Worm (Caenorhabditis elegans) whole organism, L1 larva: ENCODE measurements around the gene tmed-13.
A peak's percentile ranks its signal among the peaks of the same experiment; 100 is the strongest.

ENCODE experiments used
- C04F5.9 ChIP-seq: sonication (generic microtip); optimal IDR thresholded peaks from 2 replicates; lab custom pipeline; 2016; ENCODE audit warnings: missing genetic modification characterization, missing compliant biosample characterization
- C34B4.2 ChIP-seq: sonication (generic microtip); optimal IDR thresholded peaks from 2 replicates; lab custom pipeline; 2017; ENCODE audit warnings: mild to moderate bottlenecking, missing genetic modification characterization, missing compliant biosample characterization
- Y116A8C.19 ChIP-seq: sonication (generic microtip); optimal IDR thresholded peaks from 2 replicates; lab custom pipeline; 2016; ENCODE audit warnings: missing compliant biosample characterization, missing genetic modification characterization, borderline replicate concordance
- aha-1 ChIP-seq: fragments of 150-350 bp; optimal IDR thresholded peaks from 2 replicates; lab custom pipeline; 2014; ENCODE audit warnings: missing biosample characterization, missing genetic modification characterization
- alr-1 ChIP-seq: fragments of 200-800 bp; sonication (Bioruptor generic); optimal IDR thresholded peaks from 2 replicates; lab custom pipeline; 2018; ENCODE audit warnings: borderline replicate concordance, mild to moderate bottlenecking, missing genetic modification characterization, missing compliant biosample characterization
- blmp-1 ChIP-seq: fragments of 150-350 bp; optimal IDR thresholded peaks from 2 replicates; lab custom pipeline; 2014; ENCODE audit warnings: missing biosample characterization, missing genetic modification characterization
- ceh-88 ChIP-seq: fragments of 200-800 bp; sonication (Bioruptor generic); IDR thresholded peaks from 2 replicates; pipeline ENCODE4 v1.3.6; 2022; ENCODE audit warnings: missing genetic modification characterization, missing compliant biosample characterization
- dpl-1 ChIP-seq, 3 experiments: fragments of 150-350 bp in 2 of 3; sonication (generic microtip) in 1 of 3; optimal IDR thresholded peaks; 2 replicates each; lab custom pipeline; 2014 to 2017; ENCODE audit warnings: missing biosample characterization in 3 of 3, missing genetic modification characterization in 3 of 3, missing genetic modification reagents in 3 of 3
- dsc-1 ChIP-seq: sonication (generic microtip); optimal IDR thresholded peaks from 2 replicates; lab custom pipeline; 2016; ENCODE audit warnings: mild to moderate bottlenecking, missing genetic modification characterization, missing compliant biosample characterization
- efl-1 ChIP-seq, 4 experiments: fragments of 150-350 bp; optimal IDR thresholded peaks in 3 of 4; peaks in 1 of 4; 1 replicate in 1 of 4; 2 replicates in 3 of 4; lab custom pipeline; 2014; ENCODE audit warnings: missing biosample characterization in 2 of 4, missing genetic modification characterization in 2 of 4, missing genetic modification reagents in 2 of 4
- efl-3 ChIP-seq: fragments of 200-800 bp; sonication (Bioruptor generic); optimal IDR thresholded peaks from 2 replicates; lab custom pipeline; 2018; ENCODE audit warnings: mild to moderate bottlenecking, missing genetic modification characterization, missing compliant biosample characterization
- elt-2 ChIP-seq: sonication (generic microtip); optimal IDR thresholded peaks from 2 replicates; lab custom pipeline; 2016; ENCODE audit warnings: missing genetic modification characterization, mild to moderate bottlenecking, inconsistent platforms, missing compliant biosample characterization, missing genetic modification reagents
- ets-5 ChIP-seq: fragments of 200-800 bp; sonication (Bioruptor generic); IDR thresholded peaks from 2 replicates; pipeline ENCODE4 v1.3.6; 2022; ENCODE audit warnings: missing genetic modification characterization, missing compliant biosample characterization
- fkh-10 ChIP-seq: sonication (generic microtip); optimal IDR thresholded peaks from 2 replicates; lab custom pipeline; 2017; ENCODE audit warnings: missing biosample characterization, missing genetic modification reagents, missing genetic modification characterization
- fkh-8 ChIP-seq: sonication (generic microtip); optimal IDR thresholded peaks from 2 replicates; lab custom pipeline; 2016; ENCODE audit warnings: mild to moderate bottlenecking, missing genetic modification characterization, missing compliant biosample characterization
- fos-1 ChIP-seq: fragments of 150-350 bp; optimal IDR thresholded peaks from 2 replicates; lab custom pipeline; 2014; ENCODE audit warnings: missing biosample characterization, missing genetic modification characterization
- irx-1 ChIP-seq: sonication (generic microtip); optimal IDR thresholded peaks from 2 replicates; lab custom pipeline; 2016; ENCODE audit warnings: missing genetic modification characterization, missing compliant biosample characterization
- isw-1 ChIP-seq: fragments of 200-800 bp; sonication (Bioruptor generic); IDR thresholded peaks from 2 replicates; pipeline ENCODE4 v1.3.6; 2022; ENCODE audit warnings: missing genetic modification characterization, missing compliant biosample characterization
- jun-1 ChIP-seq: fragments of 150-350 bp; optimal IDR thresholded peaks from 2 replicates; lab custom pipeline; 2014; ENCODE audit warnings: missing biosample characterization, missing genetic modification reagents, missing genetic modification characterization
- lin-14 ChIP-seq: fragments of 200-800 bp; sonication (Bioruptor generic); optimal IDR thresholded peaks from 2 replicates; lab custom pipeline; 2018; ENCODE audit warnings: mild to moderate bottlenecking, missing genetic modification characterization, moderate library complexity, missing compliant biosample characterization
- lin-15B ChIP-seq: fragments of 150-350 bp; sonication (generic microtip); optimal IDR thresholded peaks from 3 replicates; lab custom pipeline; 2014; ENCODE audit warnings: missing biosample characterization, missing genetic modification characterization
- lin-35 ChIP-seq, 2 experiments: fragments of 150-350 bp; optimal IDR thresholded peaks; 2 replicates each; lab custom pipeline; 2014; ENCODE audit warnings: missing biosample characterization in 2 of 2, missing genetic modification characterization in 2 of 2, missing genetic modification reagents in 2 of 2
- mep-1 ChIP-seq: fragments of 150-350 bp; optimal IDR thresholded peaks from 2 replicates; lab custom pipeline; 2014; ENCODE audit warnings: missing biosample characterization, missing genetic modification characterization
- nhr-19 ChIP-seq: fragments of 200-800 bp; sonication (Bioruptor generic); conservative IDR thresholded peaks from 2 replicates; pipeline ENCODE4 v1.3.6; 2022; ENCODE audit warnings: missing genetic modification characterization, missing compliant biosample characterization
- nhr-20 ChIP-seq: sonication (generic microtip); optimal IDR thresholded peaks from 2 replicates; lab custom pipeline; 2016; ENCODE audit warnings: mild to moderate bottlenecking, missing genetic modification characterization, missing compliant biosample characterization
- nhr-28 ChIP-seq: fragments of 150-350 bp; optimal IDR thresholded peaks from 2 replicates; lab custom pipeline; 2014; ENCODE audit warnings: missing biosample characterization, missing genetic modification characterization
- nhr-47 ChIP-seq: sonication (generic microtip); optimal IDR thresholded peaks from 2 replicates; lab custom pipeline; 2016; ENCODE audit warnings: mild to moderate bottlenecking, missing genetic modification characterization, moderate library complexity, missing compliant biosample characterization
- nhr-71 ChIP-seq: sonication (generic microtip); optimal IDR thresholded peaks from 2 replicates; lab custom pipeline; 2016; ENCODE audit warnings: mild to moderate bottlenecking, missing genetic modification characterization, moderate library complexity, missing compliant biosample characterization
- nhr-76 ChIP-seq: sonication (generic microtip); optimal IDR thresholded peaks from 2 replicates; lab custom pipeline; 2017; ENCODE audit warnings: missing biosample characterization, missing genetic modification characterization
- nhr-77 ChIP-seq: fragments of 150-350 bp; optimal IDR thresholded peaks from 2 replicates; lab custom pipeline; 2014; ENCODE audit warnings: missing biosample characterization, missing genetic modification characterization
- nhr-84 ChIP-seq: sonication (generic microtip); optimal IDR thresholded peaks from 2 replicates; lab custom pipeline; 2017; ENCODE audit warnings: missing biosample characterization, missing genetic modification characterization
- pag-3 ChIP-seq: sonication (generic microtip); optimal IDR thresholded peaks from 2 replicates; lab custom pipeline; 2017; ENCODE audit warnings: missing genetic modification characterization, mild to moderate bottlenecking, missing compliant biosample characterization, antibody characterized with exemption, borderline replicate concordance; ENCODE audit not compliant: insufficient read depth
- snu-23 ChIP-seq: sonication (generic microtip); optimal IDR thresholded peaks from 2 replicates; lab custom pipeline; 2016; ENCODE audit warnings: missing genetic modification characterization, missing compliant biosample characterization
- sox-4 ChIP-seq: sonication (generic microtip); optimal IDR thresholded peaks from 2 replicates; lab custom pipeline; 2016; ENCODE audit warnings: missing genetic modification characterization, missing compliant biosample characterization
- sup-37 ChIP-seq: fragments of 200-800 bp; sonication (Bioruptor generic); optimal IDR thresholded peaks from 2 replicates; lab custom pipeline; 2018; ENCODE audit warnings: mild to moderate bottlenecking, missing genetic modification characterization, missing compliant biosample characterization
- unc-98 ChIP-seq: fragments of 200-800 bp; sonication (Bioruptor generic); IDR thresholded peaks from 2 replicates; pipeline ENCODE4 v1.3.6; 2022; ENCODE audit warnings: missing genetic modification characterization, missing compliant biosample characterization
- zip-4 ChIP-seq: fragments of 200-800 bp; sonication (Bioruptor generic); optimal IDR thresholded peaks from 2 replicates; lab custom pipeline; 2018; ENCODE audit warnings: mild to moderate bottlenecking, missing genetic modification characterization, moderate library complexity, missing compliant biosample characterization
- ztf-4 ChIP-seq: fragments of 150-350 bp; optimal IDR thresholded peaks from 2 replicates; lab custom pipeline; 2014; ENCODE audit warnings: missing biosample characterization, missing genetic modification characterization

tmed-13 gene

ce11 chrIV:6443018-6443417, 28.2 kb downstream of the tmed-13 start:
- no peak for TF ChIP-seq efl-1 (optimal IDR thresholded peaks at IDR 0.05; lab: Kevin White, UChicago)
- peak in 1 of 2 experiments; percentile 11 for TF ChIP-seq efl-1 (GFP tag; optimal IDR thresholded peaks at IDR 0.05 in 1 of 2; lab: Kevin White, UChicago)
- peak; percentile 3 for TF ChIP-seq elt-2 (tag; lab: Kevin White, UChicago)
- TF ChIP-seq alr-1 (tag; lab: Kevin White, UChicago): no peak
- TF ChIP-seq aha-1 (tag; lab: Kevin White, UChicago): no peak
- TF ChIP-seq, all 84 proteins: peak for 2

ce11 chrIV:6442016-6442618, 29.1 kb downstream of the tmed-13 start:
- TF ChIP-seq unc-98 (GFP tag; lab: Robert Waterston, UW) (no peak), elt-2 (tag; lab: Kevin White, UChicago) (peak; percentile 42), nhr-71 (tag; lab: Kevin White, UChicago) (peak; percentile 40), nhr-20 (peak; percentile 63), irx-1 (tag; lab: Kevin White, UChicago) (peak; percentile 7), efl-3 (no peak), nhr-84 (no peak), mep-1 (tag; lab: Kevin White, UChicago) (peak; percentile 3), blmp-1 (tag; lab: Kevin White, UChicago) (peak; percentile 22), sox-4 (tag; lab: Kevin White, UChicago) (no peak), nhr-28 (tag; lab: Kevin White, UChicago) (no peak), zip-4 (GFP tag; lab: Kevin White, UChicago) (peak; percentile 37), lin-35 (GFP tag; optimal IDR thresholded peaks at IDR 0.05; lab: Kevin White, UChicago) (peak in 1 of 2 experiments; percentile 10), pag-3 (no peak), efl-1 (optimal IDR thresholded peaks at IDR 0.05; lab: Kevin White, UChicago) (peak; percentile 41 to 45), efl-1 (GFP tag; optimal IDR thresholded peaks at IDR 0.05 in 1 of 2; lab: Kevin White, UChicago) (peak; percentile 2 to 8), ets-5 (GFP tag; lab: Robert Waterston, UW) (0 out of 2 replicates have a peak, but pooled peaks have one; percentile 27), snu-23 (GFP tag; lab: Kevin White, UChicago) (peak; percentile 13), lin-15B (tag; lab: Kevin White, UChicago) (no peak), Y116A8C.19 (tag; lab: Kevin White, UChicago) (no peak), isw-1 (no peak), fkh-8 (tag; lab: Kevin White, UChicago) (peak; percentile 17), lin-14 (GFP tag; lab: Kevin White, UChicago) (peak; percentile 53), dpl-1 (GFP tag; optimal IDR thresholded peaks at IDR 0.05; lab: Kevin White, UChicago) (peak in 1 of 3 experiments; percentile 21), jun-1 (tag; lab: Kevin White, UChicago) (peak; percentile 3), nhr-19 (0 out of 2 replicates have a peak, but pooled peaks have one; percentile 12), C04F5.9 (no peak)

ce11 chrIV:6441601-6442000, 29.6 kb downstream of the tmed-13 start, which contains the start of gene Y73B6BL.31:
TSS of gene Y73B6BL.31 (plus strand) at chrIV:6441901.
- TF ChIP-seq fkh-10 (no peak), nhr-77 (tag; lab: Kevin White, UChicago) (no peak), ceh-88 (no peak), ztf-4 (tag; lab: Kevin White, UChicago) (no peak), dsc-1 (tag; lab: Kevin White, UChicago) (no peak), sup-37 (GFP tag; lab: Kevin White, UChicago) (no peak), efl-1 (optimal IDR thresholded peaks at IDR 0.05; lab: Kevin White, UChicago) (no peak), efl-1 (GFP tag; optimal IDR thresholded peaks at IDR 0.05 in 1 of 2; lab: Kevin White, UChicago) (no peak), aha-1 (tag; lab: Kevin White, UChicago) (no peak), irx-1 (tag; lab: Kevin White, UChicago) (no peak), fos-1 (tag; lab: Kevin White, UChicago) (no peak), nhr-19 (no peak), nhr-47 (tag; lab: Kevin White, UChicago) (no peak), fkh-8 (tag; lab: Kevin White, UChicago) (no peak), nhr-28 (tag; lab: Kevin White, UChicago) (no peak), C34B4.2 (tag; lab: Kevin White, UChicago) (no peak), nhr-76 (no peak), lin-15B (tag; lab: Kevin White, UChicago) (no peak), jun-1 (tag; lab: Kevin White, UChicago) (no peak), dpl-1 (GFP tag; optimal IDR thresholded peaks at IDR 0.05; lab: Kevin White, UChicago) (no peak)
